Fruit fly (Drosophila melanogaster): Measurements from ENCODE around the gene CG5958.

DNA sequence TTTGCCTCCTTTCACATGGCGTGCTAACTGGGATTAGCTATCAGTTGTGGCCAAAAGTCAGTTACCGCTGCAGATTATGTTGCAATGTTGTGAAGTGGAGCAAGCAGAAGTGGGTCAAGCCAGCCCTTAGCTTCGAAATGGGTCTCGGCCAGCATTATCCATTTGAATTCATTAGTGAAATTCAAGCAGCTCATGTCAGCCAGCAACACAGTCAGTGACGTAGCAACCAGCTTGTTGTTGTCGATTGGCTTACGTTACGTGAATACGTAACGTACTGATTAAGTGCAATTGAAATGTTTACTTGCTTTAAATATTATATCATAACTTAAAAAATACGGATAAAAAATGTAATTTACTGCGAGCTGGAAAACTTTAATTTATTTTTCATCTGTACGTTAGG is 18.8 kb upstream of the CG5958 start:
- TF ChIP-seq Crg-1 (GFP tag; optimal IDR thresholded peaks at IDR 0.05) (no peak), CG5204 (GFP tag; optimal IDR thresholded peaks at IDR 0.05) (no peak), pad (GFP tag; optimal IDR thresholded peaks at IDR 0.05) (no peak), bab1 (GFP tag; optimal IDR thresholded peaks at IDR 0.05) (no peak), CG33017 (tag; optimal IDR thresholded peaks at IDR 0.05) (no peak), CG11617 (GFP tag; optimal IDR thresholded peaks at IDR 0.05) (no peak), Hr96 (GFP tag; optimal IDR thresholded peaks at IDR 0.05) (peak; percentile 4), Clk (GFP tag; optimal IDR thresholded peaks at IDR 0.05) (no peak), kay (GFP tag; ENCODE audit: borderline replicate concordance) (no peak)
